Worm (Caenorhabditis elegans) whole organism, L4/young adult: ENCODE measurements around the gene cest-33.

Experiments
- W03F9.2 ChIP-seq: fragments of 150-350 bp; optimal IDR thresholded peaks from 2 replicates; lab custom pipeline; 2014; ENCODE audit warnings: missing biosample characterization, missing genetic modification characterization
- dao-5 ChIP-seq: sonication (generic microtip); optimal IDR thresholded peaks from 2 replicates; lab custom pipeline; 2016; ENCODE audit warnings: missing genotype, missing genetic modification characterization, moderate library complexity, missing compliant biosample characterization

ce11 chrV:6348133-6348532 lies 17.3 kb downstream of the cest-33 start:
- TF ChIP-seq W03F9.2 (tag; lab: Kevin White, UChicago) = no peak
- no peak for TF ChIP-seq dao-5
